Fruit fly (Drosophila melanogaster): ENCODE results near the gene Meltrin.

Gene Meltrin

dm6 chr3R:14737894-14738860 lies 41.1 kb upstream of the Meltrin start (continued):
- TF ChIP-seq Deaf1 (tag; optimal IDR thresholded peaks at IDR 0.05) (peak; percentile 66), sens (GFP tag) (peak; percentile 99), CG6791 (GFP tag; IDR thresholded peaks at IDR 0.05; ENCODE audit: partially characterized antibody) (no peak), pnt (GFP tag; optimal IDR thresholded peaks at IDR 0.05) (peak; percentile 95), CG8290 (GFP tag; optimal IDR thresholded peaks at IDR 0.05) (peak; percentile 87), CG8290 (tag; optimal IDR thresholded peaks at IDR 0.05) (peak; percentile 37 to 97), HLHmδ (GFP tag; optimal IDR thresholded peaks at IDR 0.05) (no peak), Bteb2 (GFP tag; optimal IDR thresholded peaks at IDR 0.05) (peak; percentile 91), Sin3A (optimal IDR thresholded peaks at IDR 0.05) (no peak), croc (GFP tag; conservative IDR thresholded peaks at IDR 0.05) (peak; percentile 92), CG13424 (tag; optimal IDR thresholded peaks at IDR 0.05) (peak; percentile 95), CG11723 (GFP tag; optimal IDR thresholded peaks at IDR 0.05) (peak; percentile 88), Xbp1 (GFP tag; optimal IDR thresholded peaks at IDR 0.05) (peak; percentile 95), insv (GFP tag; optimal IDR thresholded peaks at IDR 0.05) (peak in 1 of 2 experiments; percentile 42), Hey (tag; optimal IDR thresholded peaks at IDR 0.05) (peak; percentile 41), BtbVII (GFP tag; optimal IDR thresholded peaks at IDR 0.05) (peak; percentile 89), CG4282 (GFP tag; optimal IDR thresholded peaks at IDR 0.05) (peak; percentile 64), Sry-β (GFP tag; optimal IDR thresholded peaks at IDR 0.05) (peak; percentile 45), hth (optimal IDR thresholded peaks at IDR 0.05) (no peak), CG2889 (GFP tag; IDR thresholded peaks at IDR 0.05) (peak; percentile 93), wor (GFP tag; IDR thresholded peaks at IDR 0.05) (peak; percentile 87), CG10565 (GFP tag; optimal IDR thresholded peaks at IDR 0.05) (peak; percentile 84), rib (GFP tag; IDR thresholded peaks at IDR 0.05) (peak; percentile 93), dmrt99B (tag; optimal IDR thresholded peaks at IDR 0.05) (peak; percentile 96), tx (GFP tag; optimal IDR thresholded peaks at IDR 0.05) (peak; percentile 91), CG3847 (GFP tag; IDR thresholded peaks at IDR 0.05) (peak; percentile 92), trem (tag; optimal IDR thresholded peaks at IDR 0.05) (peak; percentile 90), CG1602 (GFP tag; optimal IDR thresholded peaks at IDR 0.05) (peak; percentile 93), CG17568 (GFP tag; optimal IDR thresholded peaks at IDR 0.05) (peak; percentile 93), E2f1 (GFP tag; IDR thresholded peaks at IDR 0.05) (peak; percentile 95), CG10147 (GFP tag; optimal IDR thresholded peaks at IDR 0.05) (peak; percentile 91), CG30403 (GFP tag; optimal IDR thresholded peaks at IDR 0.05) (peak; percentile 96), H15 (GFP tag; IDR thresholded peaks at IDR 0.05) (peak; percentile 93), CG5953 (GFP tag; IDR thresholded peaks at IDR 0.05) (peak; percentile 89), CG9609 (GFP tag; optimal IDR thresholded peaks at IDR 0.05) (peak; percentile 88), Lpt (GFP tag; optimal IDR thresholded peaks at IDR 0.05) (no peak), CG14441 (GFP tag; IDR thresholded peaks at IDR 0.05) (peak; percentile 95), Usf (GFP tag; optimal IDR thresholded peaks at IDR 0.05) (peak; percentile 76), dmrt11E (tag; optimal IDR thresholded peaks at IDR 0.05) (peak; percentile 94), Sox100B (GFP tag; optimal IDR thresholded peaks at IDR 0.05) (peak; percentile 91), Ptx1 (GFP tag; IDR thresholded peaks at IDR 0.05) (peak; percentile 95), btn (GFP tag; optimal IDR thresholded peaks at IDR 0.05) (peak; percentile 85), Dll (GFP tag; IDR thresholded peaks at IDR 0.05; ENCODE audit: partially characterized antibody) (no peak), sna (GFP tag; IDR thresholded peaks at IDR 0.05; ENCODE audit: partially characterized antibody) (peak; percentile 32; the same call in 1 of the 2 replicates), Ada2b (GFP tag; IDR thresholded peaks at IDR 0.05) (peak; percentile 97), knrl (GFP tag; IDR thresholded peaks at IDR 0.05; ENCODE audit: partially characterized antibody) (no peak), CG4328 (GFP tag; optimal IDR thresholded peaks at IDR 0.05) (peak; percentile 60), ranshi (GFP tag; IDR thresholded peaks at IDR 0.05) (peak; percentile 94), gsb (GFP tag; IDR thresholded peaks at IDR 0.05) (peak; percentile 91), schlank (tag; optimal IDR thresholded peaks at IDR 0.05) (peak; percentile 85)

All from whole organism, embryonic.